Worm (Caenorhabditis elegans): ENCODE results near the gene fbxa-182.

- no peak for TF ChIP-seq ets-7 (tag; optimal IDR thresholded peaks at IDR 0.05)
- TF ChIP-seq ama-1 (optimal IDR thresholded peaks at IDR 0.05), result no peak
- no peak for TF ChIP-seq pes-1 (GFP tag; IDR thresholded peaks at IDR 0.05)
- TF ChIP-seq flt-1 (GFP tag; IDR thresholded peaks at IDR 0.05), result no peak
- TF ChIP-seq sea-1 (GFP tag; conservative IDR thresholded peaks at IDR 0.05), result no peak
- TF ChIP-seq hmg-4 (GFP tag; optimal IDR thresholded peaks at IDR 0.05), result no peak
- no peak for TF ChIP-seq ceh-13 (GFP tag; optimal IDR thresholded peaks at IDR 0.05)
- TF ChIP-seq scrt-1 (GFP tag; IDR thresholded peaks at IDR 0.05), result no peak
- no peak for TF ChIP-seq aly-1 (tag; optimal IDR thresholded peaks at IDR 0.05)
- TF ChIP-seq tbx-37 (GFP tag; conservative IDR thresholded peaks at IDR 0.05), result no peak
Observed at ce11 chrII:2422427-2422826, 9.9 kb upstream of the fbxa-182 start.
